Worm (Caenorhabditis elegans) whole organism, L1 larva: ENCODE measurements around the gene hsp-110.

ENCODE experiments used
- aly-2 ChIP-seq: fragments of 150-350 bp; optimal IDR thresholded peaks from 2 replicates; lab custom pipeline; 2014; ENCODE audit warnings: missing biosample characterization, missing genetic modification characterization
- ama-1 ChIP-seq: fragments of 150-350 bp; optimal IDR thresholded peaks from 2 replicates; lab custom pipeline; 2014
- dpl-1 ChIP-seq, 3 experiments: fragments of 150-350 bp in 2 of 3; sonication (generic microtip) in 1 of 3; optimal IDR thresholded peaks; 2 replicates each; lab custom pipeline; 2014 to 2017; ENCODE audit warnings: missing biosample characterization in 3 of 3, missing genetic modification characterization in 3 of 3, missing genetic modification reagents in 3 of 3
- elt-3 ChIP-seq, 6 experiments: fragments of 150-350 bp in 1 of 6; sonication (generic microtip); optimal IDR thresholded peaks; 2 replicates each; lab custom pipeline; 2017 to 2018; ENCODE audit warnings: missing biosample characterization in 6 of 6, missing genetic modification characterization in 6 of 6, inconsistent platforms in 1 of 6
- nhr-28 ChIP-seq: fragments of 150-350 bp; optimal IDR thresholded peaks from 2 replicates; lab custom pipeline; 2014; ENCODE audit warnings: missing biosample characterization, missing genetic modification characterization
- nhr-47 ChIP-seq: sonication (generic microtip); optimal IDR thresholded peaks from 2 replicates; lab custom pipeline; 2016; ENCODE audit warnings: mild to moderate bottlenecking, missing genetic modification characterization, moderate library complexity, missing compliant biosample characterization

- TF ChIP-seq ama-1 (no peak), aly-2 (tag; lab: Kevin White, UChicago) (no peak), nhr-47 (tag; lab: Kevin White, UChicago) (no peak), nhr-28 (no peak), elt-3 (tag; optimal IDR thresholded peaks at IDR 0.05; lab: Kevin White, UChicago) (no peak), dpl-1 (GFP tag; optimal IDR thresholded peaks at IDR 0.05; lab: Kevin White, UChicago) (no peak)
Observed at ce11 chrIII:8413501-8413900, 33.2 kb downstream of the hsp-110 start.
